Worm (Caenorhabditis elegans): ENCODE measurements around the gene srbc-55.
"Not testable (repeated sequence)": the region's sequence is repeated elsewhere in the genome, so short reads cannot be mapped to it uniquely, and the experiment has no call there.

- TF ChIP-seq ceh-82 (tag; optimal IDR thresholded peaks at IDR 0.05); ceh-8 (GFP tag; optimal IDR thresholded peaks at IDR 0.05): not testable (repeated sequence)
These were observed 20.5 kb upstream of the srbc-55 start, which contains the start of gene srh-147 for ce11 chrV:15850276-15850811.
